Worm (Caenorhabditis elegans) whole organism, midembryonic: ENCODE results near the gene ZK622.4.

ENCODE experiments used
- flt-1 ChIP-seq: fragments of 200-800 bp; sonication (Bioruptor generic); IDR thresholded peaks from 2 replicates; pipeline ENCODE4 v1.3.6; 2022; ENCODE audit warnings: missing genetic modification characterization, missing compliant biosample characterization
- klf-2 ChIP-seq: fragments of 200-800 bp; sonication (Bioruptor generic); conservative IDR thresholded peaks from 2 replicates; pipeline ENCODE4 v1.3.6; 2022; ENCODE audit warnings: missing genetic modification reagents, missing genetic modification characterization, missing compliant biosample characterization

DNA sequence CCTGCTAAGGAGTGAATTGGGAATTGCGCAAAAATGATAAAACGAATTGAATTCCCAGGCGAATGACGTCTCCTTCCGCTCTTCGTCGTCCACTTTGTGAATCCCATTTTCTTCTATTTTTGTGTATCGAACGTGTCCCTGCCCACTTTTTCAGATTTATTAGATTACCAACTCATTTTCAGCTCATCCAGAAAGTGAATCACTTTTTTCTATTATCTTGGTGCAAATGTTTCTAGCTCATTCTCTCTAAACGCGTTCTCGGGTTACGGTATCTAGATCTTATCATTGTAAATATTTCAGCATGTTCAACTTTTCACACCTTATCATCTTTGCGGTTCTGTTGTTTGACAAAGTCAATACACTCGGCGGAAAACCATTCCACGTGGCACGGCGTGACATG is 3.4 kb upstream of the ZK622.4 start, which contains the start of gene ZK622.5:
- TF ChIP-seq flt-1 (no peak), klf-2 (GFP tag; lab: Robert Waterston, UW) (no peak)
